Worm (Caenorhabditis elegans) whole organism, L1 larva: Measurements from ENCODE around the gene fntb-1.

Experiments
- ama-1 ChIP-seq: fragments of 150-350 bp; optimal IDR thresholded peaks from 2 replicates; lab custom pipeline; 2014
- efl-3 ChIP-seq: fragments of 200-800 bp; sonication (Bioruptor generic); optimal IDR thresholded peaks from 2 replicates; lab custom pipeline; 2018; ENCODE audit warnings: mild to moderate bottlenecking, missing genetic modification characterization, missing compliant biosample characterization
- egl-27 ChIP-seq, 2 experiments: fragments of 150-350 bp in 1 of 2; sonication (generic microtip); optimal IDR thresholded peaks; 3 replicates each; lab custom pipeline; 2017 to 2018; ENCODE audit warnings: missing biosample characterization in 2 of 2, missing genetic modification characterization in 2 of 2, missing genetic modification reagents in 2 of 2
- lsy-2 ChIP-seq, 2 experiments: fragments of 150-350 bp; optimal IDR thresholded peaks; 2 replicates each; lab custom pipeline; 2014; ENCODE audit warnings: missing biosample characterization in 2 of 2, missing genetic modification characterization in 2 of 2

- no peak for TF ChIP-seq egl-27 (tag; optimal IDR thresholded peaks at IDR 0.05; lab: Kevin White, UChicago)
- no peak for TF ChIP-seq ama-1 (lab: Kevin White, UChicago)
- no peak for TF ChIP-seq efl-3
- no peak for TF ChIP-seq lsy-2 (tag; optimal IDR thresholded peaks at IDR 0.05; lab: Kevin White, UChicago)
Measured at ce11 chrV:14436195-14436594, 11.3 kb upstream of the fntb-1 start.
